Fruit fly (Drosophila melanogaster) Kc167 (cell line): ENCODE measurements around the gene PH4alphaSG2.

Experiments used
- Myc ChIP-seq: fragments of >200 bp; optimal IDR thresholded peaks from 2 replicates; lab custom pipeline; 2017; ENCODE audit warnings: missing external identifiers
- Sin3A ChIP-seq: fragments of >200 bp; optimal IDR thresholded peaks from 2 replicates; lab custom pipeline; 2018; ENCODE audit warnings: missing external identifiers
- h ChIP-seq: fragments of >200 bp; optimal IDR thresholded peaks from 3 replicates; lab custom pipeline; 2018; ENCODE audit warnings: missing external identifiers
- insv ChIP-seq: fragments of >200 bp; optimal IDR thresholded peaks from 3 replicates; lab custom pipeline; 2018; ENCODE audit warnings: missing external identifiers
- psq ChIP-seq: fragments of >200 bp; optimal IDR thresholded peaks from 2 replicates; lab custom pipeline; 2017; ENCODE audit warnings: missing external identifiers
- ttk ChIP-seq: sonication (Bioruptor generic); optimal IDR thresholded peaks from 2 replicates; lab custom pipeline; 2017; ENCODE audit warnings: missing external identifiers

Gene PH4alphaSG2

DNA sequence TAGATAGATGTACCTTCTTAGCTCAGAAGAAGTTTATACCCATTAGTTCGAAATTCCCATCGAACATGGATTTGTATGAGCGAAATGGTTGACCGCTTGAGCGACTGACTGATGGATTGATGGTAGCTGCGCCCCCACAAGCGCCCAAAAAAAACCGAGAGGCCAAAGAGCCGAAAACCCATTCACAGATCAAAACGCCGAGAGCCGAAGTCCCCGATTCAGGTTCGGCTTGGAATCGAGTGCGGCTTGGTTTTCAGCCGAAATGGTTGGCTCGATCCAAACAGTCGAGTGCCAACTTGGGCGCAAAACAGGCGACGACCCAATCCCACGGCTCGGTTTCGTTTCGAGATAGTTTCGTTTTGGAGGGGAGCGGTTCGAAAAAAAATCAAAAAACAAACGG lies 29.7 kb upstream of the PH4alphaSG2 start:
- TF ChIP-seq psq (no peak), ttk (no peak), h (no peak), Sin3A (no peak), insv (lab: Kevin White, UChicago) (no peak), Myc (lab: Kevin White, UChicago) (no peak)

DNA sequence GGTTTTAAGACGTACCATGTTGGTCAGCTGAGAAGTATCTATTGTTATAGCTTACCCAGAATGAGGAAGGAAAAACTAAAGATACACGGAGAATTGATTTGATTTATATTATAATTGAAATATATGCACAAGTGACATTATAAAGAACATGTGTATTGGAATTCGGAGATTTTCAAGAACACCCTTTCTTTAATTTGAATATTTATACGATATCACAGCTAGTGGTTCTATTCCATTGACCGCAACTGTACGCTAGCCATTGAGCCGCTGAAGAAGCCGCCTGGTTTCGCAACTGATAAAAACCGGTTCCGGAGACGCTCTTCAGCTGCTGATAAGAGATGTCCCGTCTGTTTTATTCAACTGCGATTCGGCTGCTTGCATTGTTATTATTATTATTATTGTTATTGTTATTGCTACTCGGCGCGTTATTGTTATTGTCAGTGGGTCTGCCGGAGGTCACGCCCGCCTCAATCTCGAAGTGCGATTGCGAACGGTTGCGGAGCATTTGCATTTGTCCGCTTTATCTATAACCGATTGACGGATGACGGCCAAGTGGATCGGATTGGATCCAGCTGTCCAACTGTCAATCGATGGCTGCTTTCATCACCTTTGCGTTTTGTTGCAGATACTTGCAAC lies 28.1 kb upstream of the PH4alphaSG2 start:
- no peak for TF ChIP-seq Sin3A
- no peak for TF ChIP-seq h
- no peak for TF ChIP-seq Myc (lab: Kevin White, UChicago)
- TF ChIP-seq psq: no peak
- no peak for TF ChIP-seq insv (lab: Kevin White, UChicago)

- no peak for TF ChIP-seq h
- no peak for TF ChIP-seq psq
- no peak for TF ChIP-seq Myc (lab: Kevin White, UChicago)
- no peak for TF ChIP-seq ttk
- TF ChIP-seq insv (lab: Kevin White, UChicago): no peak
These were observed 25.6 kb upstream of the PH4alphaSG2 start for dm6 chr3R:30464244-30464643.

dm6 chr3R:30465775-30466494 lies 23.9 kb upstream of the PH4alphaSG2 start, which contains the start of gene PH4alphaEFB:
Gene PH4alphaEFB, plus strand, starts transcription at chr3R:30466050.
- TF ChIP-seq h (no peak), ttk (no peak), insv (lab: Kevin White, UChicago) (no peak), Myc (lab: Kevin White, UChicago) (no peak), Sin3A (no peak), psq (no peak)

DNA sequence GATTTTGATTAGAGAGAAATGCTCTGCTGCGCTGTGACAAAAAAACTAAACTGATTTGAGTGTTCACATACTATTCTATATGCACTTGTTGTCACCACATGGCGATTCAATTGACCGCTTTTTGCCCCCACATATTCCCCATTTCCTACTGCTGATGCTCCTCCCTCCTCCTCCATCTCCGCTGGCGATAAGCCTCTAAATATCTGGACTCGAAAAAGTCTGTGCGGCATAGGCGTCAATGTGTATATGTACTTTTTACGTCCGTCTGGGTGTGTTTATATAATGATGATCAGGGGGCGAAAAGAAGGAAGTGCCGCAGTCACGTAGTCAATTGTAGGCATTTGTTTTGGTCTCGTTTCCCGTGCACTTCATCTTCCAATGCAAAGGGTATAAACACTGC lies 23.4 kb upstream of the PH4alphaSG2 start:
- TF ChIP-seq ttk: no peak
- TF ChIP-seq Sin3A: no peak
- no peak for TF ChIP-seq h
- no peak for TF ChIP-seq psq
- no peak for TF ChIP-seq insv (lab: Kevin White, UChicago)
- no peak for TF ChIP-seq Myc (lab: Kevin White, UChicago)

DNA sequence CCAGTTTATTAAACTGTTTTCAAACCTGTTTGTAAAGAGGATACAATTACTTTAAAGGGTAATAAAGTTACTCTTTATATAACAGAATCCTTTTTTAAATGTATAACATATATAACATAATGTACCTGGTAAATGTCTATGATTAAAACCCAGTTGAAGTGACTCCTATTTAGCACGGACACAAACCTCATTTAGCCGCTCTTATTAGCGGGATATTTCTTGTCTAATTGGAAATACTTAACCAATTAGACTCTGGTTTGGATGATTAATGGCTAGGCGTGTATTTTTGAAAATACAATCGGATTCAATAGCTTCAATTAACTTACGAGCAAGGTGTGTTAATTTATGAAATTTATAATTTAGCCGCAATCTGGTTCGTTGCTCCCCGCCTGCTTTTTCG lies 22.8 kb upstream of the PH4alphaSG2 start:
- TF ChIP-seq insv (lab: Kevin White, UChicago) (no peak), h (no peak), Myc (lab: Kevin White, UChicago) (no peak), Sin3A (no peak), ttk (no peak), psq (no peak)

dm6 chr3R:30470690-30471089 lies 19.2 kb upstream of the PH4alphaSG2 start:
- TF ChIP-seq insv (lab: Kevin White, UChicago) (no peak), h (no peak), psq (no peak), Sin3A (no peak)

dm6 chr3R:30472331-30472730 lies 17.5 kb upstream of the PH4alphaSG2 start:
- TF ChIP-seq ttk (no peak), psq (no peak), insv (lab: Kevin White, UChicago) (no peak), Sin3A (no peak), h (no peak), Myc (lab: Kevin White, UChicago) (no peak)

DNA sequence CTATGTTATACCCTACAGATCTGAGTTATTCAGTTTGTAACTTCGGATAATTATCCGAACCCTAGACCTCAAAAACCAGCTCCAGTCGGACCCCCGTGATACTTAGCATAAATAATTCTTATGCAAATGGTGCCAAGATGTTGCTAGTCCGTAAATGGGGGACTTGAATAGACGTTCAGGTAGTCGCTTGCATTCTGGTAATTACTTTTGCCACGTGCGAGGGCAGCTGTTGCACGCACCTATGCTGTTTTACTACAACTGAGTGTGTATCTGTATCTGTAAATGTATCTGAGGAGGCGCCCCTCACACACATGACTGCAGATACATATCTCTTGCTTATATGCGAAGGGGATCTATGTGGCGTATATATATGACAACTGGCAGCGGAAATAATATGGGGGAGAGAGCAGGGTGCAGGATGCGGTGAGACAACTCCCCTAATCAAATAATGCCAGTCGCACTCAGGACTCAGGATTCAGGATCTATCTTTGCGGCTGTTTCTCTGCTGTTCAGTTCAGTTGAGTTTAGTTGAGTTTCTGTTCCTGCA lies 15.1 kb upstream of the PH4alphaSG2 start:
- TF ChIP-seq ttk (no peak), insv (lab: Kevin White, UChicago) (no peak), Myc (lab: Kevin White, UChicago) (no peak), h (no peak), Sin3A (no peak), psq (no peak)

DNA sequence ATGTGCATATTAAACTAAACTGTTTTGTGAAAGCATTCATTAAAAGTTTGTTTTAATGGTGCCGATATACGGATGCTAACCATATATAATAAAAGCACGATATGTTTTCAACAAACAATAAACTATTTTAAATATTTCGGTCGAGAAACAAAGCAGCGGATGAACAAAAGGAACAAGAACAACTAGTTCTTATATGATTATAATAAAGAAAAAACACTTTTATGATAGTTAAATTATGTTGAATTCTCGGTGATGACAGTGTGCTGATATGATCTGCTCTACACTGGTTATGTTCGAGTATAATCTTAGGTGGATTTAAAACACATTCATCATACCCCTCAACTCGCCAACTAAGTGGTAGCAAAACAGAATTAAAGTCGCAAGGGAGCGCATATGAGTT lies 14.0 kb upstream of the PH4alphaSG2 start:
- TF ChIP-seq psq (no peak), Myc (lab: Kevin White, UChicago) (no peak), Sin3A (no peak), h (no peak), ttk (no peak), insv (lab: Kevin White, UChicago) (no peak)

- TF ChIP-seq Myc (lab: Kevin White, UChicago) (no peak), h (no peak), Sin3A (no peak), psq (no peak), insv (lab: Kevin White, UChicago) (no peak)
These were observed 13.5 kb upstream of the PH4alphaSG2 start, which contains the start of gene spdo for dm6 chr3R:30476367-30476766. Gene spdo, plus strand, starts transcription at chr3R:30476684.

- TF ChIP-seq Sin3A: no peak
- no peak for TF ChIP-seq h
- TF ChIP-seq ttk: no peak
- TF ChIP-seq Myc (lab: Kevin White, UChicago): no peak
- no peak for TF ChIP-seq psq
- no peak for TF ChIP-seq insv (lab: Kevin White, UChicago)
These were observed 2.0 kb upstream of the PH4alphaSG2 start, which contains the start of gene Jon99Fii for dm6 chr3R:30487828-30488227. Gene Jon99Fii, minus strand, starts transcription at chr3R:30487928.

- no peak for TF ChIP-seq Myc (lab: Kevin White, UChicago)
- TF ChIP-seq insv (lab: Kevin White, UChicago): no peak
- TF ChIP-seq psq: no peak
- TF ChIP-seq h: no peak
- TF ChIP-seq Sin3A: no peak
- no peak for TF ChIP-seq ttk
These were observed 1.2 kb upstream of the PH4alphaSG2 start, which contains the start of gene Jon99Fi for dm6 chr3R:30488663-30489062. Gene Jon99Fi, plus strand, starts transcription at chr3R:30488963.
